Worm (Caenorhabditis elegans) whole organism, young adult: ENCODE results near the gene pals-32.

Experiments used
- T07F8.4 ChIP-seq: sonication (generic microtip); optimal IDR thresholded peaks from 2 replicates; lab custom pipeline; 2016; ENCODE audit warnings: mild to moderate bottlenecking, missing genetic modification characterization, moderate library complexity, missing compliant biosample characterization
- ama-1 ChIP-seq, 3 experiments: fragments of 150-350 bp in 1 of 3; sonication (generic microtip) in 2 of 3; optimal IDR thresholded peaks; 2 replicates each; lab custom pipeline; 2014 to 2018; ENCODE audit warnings: missing biosample characterization in 2 of 3, missing genetic modification characterization in 2 of 3, missing genetic modification reagents in 2 of 3
- lin-35 ChIP-seq, 3 experiments: fragments of 150-350 bp in 2 of 3; sonication (generic microtip) in 1 of 3; optimal IDR thresholded peaks; 2 replicates each; lab custom pipeline; 2014 to 2018; ENCODE audit warnings: missing biosample characterization in 3 of 3, missing genetic modification characterization in 3 of 3, missing genetic modification reagents in 3 of 3

DNA sequence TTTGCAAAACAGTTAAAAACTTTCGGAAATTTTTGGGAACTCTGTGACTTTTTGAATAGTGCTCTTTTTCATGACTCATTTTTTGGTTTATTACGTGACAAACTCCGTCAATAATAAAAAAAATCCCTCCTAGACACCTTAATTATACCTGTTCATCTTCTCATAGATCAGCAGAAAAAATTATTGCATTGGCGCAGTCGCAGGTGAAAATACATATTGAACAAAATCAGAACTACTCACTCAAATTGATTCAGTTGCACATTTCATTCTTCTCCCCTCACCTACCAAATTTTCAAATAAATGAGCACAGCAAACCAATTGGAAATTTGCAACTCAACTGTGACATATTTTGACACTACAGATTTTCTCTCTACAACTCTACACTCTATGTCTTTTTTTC lies 3.4 kb upstream of the pals-32 start, which contains the start of gene srh-127:
- TF ChIP-seq lin-35 (GFP tag; optimal IDR thresholded peaks at IDR 0.05; lab: Kevin White, UChicago) (no peak), ama-1 (optimal IDR thresholded peaks at IDR 0.05; lab: Kevin White, UChicago) (no peak), ama-1 (GFP tag; optimal IDR thresholded peaks at IDR 0.05; lab: Kevin White, UChicago) (no peak), T07F8.4 (tag; lab: Kevin White, UChicago) (no peak)
